Worm (Caenorhabditis elegans) whole organism, mixed stage, embryonic: ENCODE measurements around the gene zip-2.
A peak's percentile ranks its signal among the peaks of the same experiment; 100 is the strongest.

Source experiments
- M03D4.4 ChIP-seq: sonication (generic microtip); optimal IDR thresholded peaks from 2 replicates; lab custom pipeline; 2017; ENCODE audit warnings: mild to moderate bottlenecking, missing genetic modification characterization, missing compliant biosample characterization
- bed-3 ChIP-seq: fragments of 200-800 bp; sonication (Bioruptor generic); optimal IDR thresholded peaks from 3 replicates; lab custom pipeline; 2018; ENCODE audit warnings: mild to moderate bottlenecking, missing genetic modification characterization, moderate library complexity, missing compliant biosample characterization
- blmp-1 ChIP-seq: fragments of 150-350 bp; optimal IDR thresholded peaks from 2 replicates; lab custom pipeline; 2014; ENCODE audit warnings: missing biosample characterization, missing genetic modification characterization
- ceh-39 ChIP-seq: fragments of 150-350 bp; optimal IDR thresholded peaks from 2 replicates; lab custom pipeline; 2014; ENCODE audit warnings: missing biosample characterization, missing genetic modification characterization
- ceh-43 ChIP-seq: fragments of 200-800 bp; sonication (Bioruptor generic); optimal IDR thresholded peaks from 2 replicates; lab custom pipeline; 2018; ENCODE audit warnings: mild to moderate bottlenecking, missing genetic modification characterization, moderate library complexity, missing compliant biosample characterization
- ceh-83 ChIP-seq: fragments of 200-800 bp; sonication (Bioruptor generic); optimal IDR thresholded peaks from 2 replicates; lab custom pipeline; 2018; ENCODE audit warnings: mild to moderate bottlenecking, missing genetic modification characterization, missing compliant biosample characterization
- ces-1 ChIP-seq: fragments of 150-350 bp; optimal IDR thresholded peaks from 2 replicates; lab custom pipeline; 2014; ENCODE audit warnings: missing biosample characterization, missing genetic modification reagents, missing genetic modification characterization
- cnd-1 ChIP-seq: fragments of 200-800 bp; sonication (Bioruptor generic); optimal IDR thresholded peaks from 2 replicates; lab custom pipeline; 2018; ENCODE audit warnings: mild to moderate bottlenecking, missing genetic modification characterization, missing compliant biosample characterization
- drap-1 ChIP-seq: fragments of 200-800 bp; sonication (Bioruptor generic); optimal IDR thresholded peaks from 3 replicates; lab custom pipeline; 2018; ENCODE audit warnings: mild to moderate bottlenecking, missing genetic modification characterization, missing compliant biosample characterization
- elt-1 ChIP-seq: sonication (generic microtip); optimal IDR thresholded peaks from 2 replicates; lab custom pipeline; 2017; ENCODE audit warnings: missing genetic modification characterization, mild to moderate bottlenecking, missing compliant biosample characterization, antibody characterized with exemption, moderate library complexity, borderline replicate concordance; ENCODE audit not compliant: insufficient read depth
- elt-3 ChIP-seq: fragments of 150-350 bp; optimal IDR thresholded peaks from 2 replicates; lab custom pipeline; 2014; ENCODE audit warnings: missing biosample characterization, missing genetic modification characterization
- flh-1 ChIP-seq: fragments of 200-800 bp; sonication (Bioruptor generic); optimal IDR thresholded peaks from 2 replicates; lab custom pipeline; 2018; ENCODE audit warnings: mild to moderate bottlenecking, missing genetic modification characterization, moderate library complexity, missing compliant biosample characterization
- ham-2 ChIP-seq: fragments of 200-800 bp; sonication (Bioruptor generic); optimal IDR thresholded peaks from 2 replicates; lab custom pipeline; 2018; ENCODE audit warnings: mild to moderate bottlenecking, missing genetic modification characterization, missing compliant biosample characterization
- lin-13 ChIP-seq: fragments of 150-350 bp; optimal IDR thresholded peaks from 2 replicates; lab custom pipeline; 2014; ENCODE audit warnings: missing biosample characterization, missing genetic modification characterization
- lin-32 ChIP-seq: fragments of 200-800 bp; sonication (Bioruptor generic); optimal IDR thresholded peaks from 2 replicates; lab custom pipeline; 2018; ENCODE audit warnings: mild to moderate bottlenecking, missing genetic modification characterization, missing compliant biosample characterization
- lsy-2 ChIP-seq: fragments of 150-350 bp; optimal IDR thresholded peaks from 2 replicates; lab custom pipeline; 2014; ENCODE audit warnings: missing biosample characterization, missing genetic modification characterization
- mab-5 ChIP-seq: fragments of 150-350 bp; optimal IDR thresholded peaks from 2 replicates; lab custom pipeline; 2014; ENCODE audit warnings: missing biosample characterization, missing genetic modification characterization
- mep-1 ChIP-seq: fragments of 150-350 bp; optimal IDR thresholded peaks from 2 replicates; lab custom pipeline; 2017; ENCODE audit warnings: missing biosample characterization, missing genetic modification reagents, missing genetic modification characterization, inconsistent platforms
- mls-2 ChIP-seq: sonication (generic microtip); optimal IDR thresholded peaks from 2 replicates; lab custom pipeline; 2016; ENCODE audit warnings: mild to moderate bottlenecking, missing genetic modification characterization, moderate library complexity, missing compliant biosample characterization
- nhr-12 ChIP-seq: fragments of 150-350 bp; optimal IDR thresholded peaks from 2 replicates; lab custom pipeline; 2014; ENCODE audit warnings: missing biosample characterization, missing genetic modification characterization
- nhr-2 ChIP-seq: fragments of 150-350 bp; optimal IDR thresholded peaks from 2 replicates; lab custom pipeline; 2014; ENCODE audit warnings: missing biosample characterization, missing genetic modification characterization
- nhr-237 ChIP-seq: fragments of 150-350 bp; optimal IDR thresholded peaks from 2 replicates; lab custom pipeline; 2014; ENCODE audit warnings: missing biosample characterization, missing genetic modification characterization
- nhr-28 ChIP-seq: fragments of 150-350 bp; optimal IDR thresholded peaks from 2 replicates; lab custom pipeline; 2014; ENCODE audit warnings: missing biosample characterization, missing genetic modification characterization
- nhr-76 ChIP-seq: sonication (generic microtip); optimal IDR thresholded peaks from 2 replicates; lab custom pipeline; 2017; ENCODE audit warnings: missing biosample characterization, missing genetic modification characterization
- pha-4 ChIP-seq: fragments of 150-350 bp; optimal IDR thresholded peaks from 2 replicates; lab custom pipeline; 2018; ENCODE audit warnings: missing biosample characterization, missing genetic modification reagents, missing genetic modification characterization
- sem-2 ChIP-seq: fragments of 200-800 bp; sonication (Bioruptor generic); optimal IDR thresholded peaks from 2 replicates; lab custom pipeline; 2018; ENCODE audit warnings: mild to moderate bottlenecking, missing genetic modification characterization, missing compliant biosample characterization
- snpc-4 ChIP-seq: fragments of 150-350 bp; optimal IDR thresholded peaks from 2 replicates; lab custom pipeline; 2014; ENCODE audit warnings: missing biosample characterization, missing genetic modification characterization
- sptf-1 ChIP-seq: sonication (generic microtip); optimal IDR thresholded peaks from 2 replicates; lab custom pipeline; 2017; ENCODE audit warnings: mild to moderate bottlenecking, missing genetic modification characterization, moderate library complexity, missing compliant biosample characterization
- tbx-8 ChIP-seq: fragments of 200-800 bp; sonication (Bioruptor generic); optimal IDR thresholded peaks from 2 replicates; lab custom pipeline; 2018; ENCODE audit warnings: mild to moderate bottlenecking, missing genetic modification characterization, moderate library complexity, missing compliant biosample characterization
- unc-120 ChIP-seq: sonication (generic microtip); optimal IDR thresholded peaks from 2 replicates; lab custom pipeline; 2017; ENCODE audit warnings: missing genetic modification characterization, missing compliant biosample characterization; ENCODE audit not compliant: poor library complexity, severe bottlenecking
- unc-39 ChIP-seq: fragments of 150-350 bp; optimal IDR thresholded peaks from 2 replicates; lab custom pipeline; 2014; ENCODE audit warnings: missing biosample characterization, missing genetic modification characterization
- unc-62 ChIP-seq: fragments of 150-350 bp; optimal IDR thresholded peaks from 2 replicates; lab custom pipeline; 2014; ENCODE audit warnings: missing biosample characterization, missing genetic modification reagents, missing genetic modification characterization
- ztf-11 ChIP-seq: fragments of 150-350 bp; optimal IDR thresholded peaks from 2 replicates; lab custom pipeline; 2014; ENCODE audit warnings: missing biosample characterization, missing genetic modification characterization

The zip-2 gene

ce11 chrIII:835208-835607, 2.4 kb downstream of the zip-2 start:
- TF ChIP-seq unc-39 (tag; lab: Kevin White, UChicago) (no peak), lin-13 (tag; lab: Kevin White, UChicago) (no peak), flh-1 (GFP tag; lab: Kevin White, UChicago) (no peak), nhr-76 (tag; lab: Kevin White, UChicago) (no peak), ceh-39 (no peak), elt-1 (no peak), nhr-2 (tag; lab: Kevin White, UChicago) (no peak), sem-2 (GFP tag; lab: Kevin White, UChicago) (no peak), bed-3 (no peak), unc-62 (GFP tag; lab: Kevin White, UChicago) (no peak), ceh-43 (GFP tag; lab: Kevin White, UChicago) (no peak), sptf-1 (no peak), lsy-2 (tag; lab: Kevin White, UChicago) (no peak), ztf-11 (tag; lab: Kevin White, UChicago) (no peak), ham-2 (GFP tag; lab: Kevin White, UChicago) (no peak), mab-5 (tag; lab: Kevin White, UChicago) (no peak)
- TF ChIP-seq, all 35 proteins: peak for 0

DNA sequence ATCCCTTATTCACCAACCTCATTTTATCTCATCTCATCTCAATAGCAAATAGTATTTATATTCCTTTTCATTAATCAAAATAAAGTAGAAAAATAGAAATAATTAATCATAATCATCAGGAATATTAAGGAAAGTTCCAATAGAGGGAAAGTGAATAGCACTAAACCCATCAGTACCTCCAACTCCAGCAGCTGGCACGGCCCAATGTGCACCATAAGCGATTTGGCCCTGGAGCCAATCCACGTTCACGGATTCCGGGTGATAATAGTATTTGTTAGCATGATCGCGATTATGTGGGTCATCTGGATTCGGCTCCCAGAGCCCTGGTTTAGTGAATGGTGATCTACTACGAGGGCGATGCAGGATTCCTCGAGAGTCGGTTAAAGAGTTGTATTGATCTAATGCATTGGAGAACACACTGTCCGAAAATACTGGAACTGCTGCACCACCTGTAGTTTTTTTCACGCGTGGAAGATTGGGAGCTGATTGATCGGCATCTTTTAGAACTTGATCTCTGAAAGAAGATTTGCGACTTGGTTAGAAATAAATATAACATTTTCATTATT, 3.0 kb downstream of the zip-2 start:
- TF ChIP-seq cnd-1 (peak; percentile 40), pha-4 (tag; lab: Kevin White, UChicago) (peak; percentile 20), lin-32 (GFP tag; lab: Kevin White, UChicago) (peak; percentile 3), ztf-11 (tag; lab: Kevin White, UChicago) (no peak), drap-1 (GFP tag; lab: Kevin White, UChicago) (peak; percentile 76), unc-120 (tag; lab: Kevin White, UChicago) (peak; percentile 53), lin-13 (tag; lab: Kevin White, UChicago) (no peak), ham-2 (GFP tag; lab: Kevin White, UChicago) (peak; percentile 47), ceh-83 (GFP tag; lab: Kevin White, UChicago) (peak; percentile 64), unc-39 (tag; lab: Kevin White, UChicago) (peak; percentile 50), bed-3 (peak; percentile 38), elt-3 (tag; lab: Kevin White, UChicago) (peak; percentile 85), ceh-43 (GFP tag; lab: Kevin White, UChicago) (peak; percentile 48), tbx-8 (GFP tag; lab: Kevin White, UChicago) (peak; percentile 66), sptf-1 (peak; percentile 88), unc-62 (GFP tag; lab: Kevin White, UChicago) (peak; percentile 14), flh-1 (GFP tag; lab: Kevin White, UChicago) (peak; percentile 69), nhr-237 (tag; lab: Kevin White, UChicago) (peak; percentile 60), ceh-39 (no peak), blmp-1 (tag; lab: Kevin White, UChicago) (no peak), snpc-4 (tag; lab: Kevin White, UChicago) (no peak), sem-2 (GFP tag; lab: Kevin White, UChicago) (peak; percentile 62), M03D4.4 (tag; lab: Kevin White, UChicago) (peak; percentile 57), mls-2 (tag; lab: Kevin White, UChicago) (peak; percentile 79), lsy-2 (tag; lab: Kevin White, UChicago) (peak; percentile 4), elt-1 (no peak), nhr-76 (tag; lab: Kevin White, UChicago) (no peak), nhr-28 (tag; lab: Kevin White, UChicago) (no peak), ces-1 (peak; percentile 46)

- TF ChIP-seq ham-2 (GFP tag; lab: Kevin White, UChicago) (no peak), ceh-83 (GFP tag; lab: Kevin White, UChicago) (no peak), mep-1 (tag; lab: Kevin White, UChicago) (no peak), nhr-237 (tag; lab: Kevin White, UChicago) (no peak), nhr-76 (tag; lab: Kevin White, UChicago) (no peak)
These were observed 6.7 kb downstream of the zip-2 start, which contains the start of gene dos-3 for ce11 chrIII:839491-839890. dos-3 (minus strand) TSS chrIII:839591.

ce11 chrIII:841177-841576, 8.4 kb downstream of the zip-2 start, which contains the start of gene K02F3.9:
K02F3.9 (minus strand) TSS chrIII:841366.
- TF ChIP-seq nhr-12 (tag; lab: Kevin White, UChicago) (no peak), blmp-1 (tag; lab: Kevin White, UChicago) (no peak), bed-3 (no peak), unc-62 (GFP tag; lab: Kevin White, UChicago) (no peak), sptf-1 (no peak), mls-2 (tag; lab: Kevin White, UChicago) (no peak), ceh-83 (GFP tag; lab: Kevin White, UChicago) (no peak), M03D4.4 (tag; lab: Kevin White, UChicago) (no peak), nhr-28 (tag; lab: Kevin White, UChicago) (no peak), elt-3 (tag; lab: Kevin White, UChicago) (no peak), tbx-8 (GFP tag; lab: Kevin White, UChicago) (no peak), ham-2 (GFP tag; lab: Kevin White, UChicago) (no peak), nhr-2 (tag; lab: Kevin White, UChicago) (no peak), cnd-1 (no peak), ztf-11 (tag; lab: Kevin White, UChicago) (no peak), nhr-76 (tag; lab: Kevin White, UChicago) (no peak)
